Fruit fly (Drosophila melanogaster) whole organism, embryonic: ENCODE measurements around the gene Sdic1.

Experiments
- Bdp1 ChIP-seq: fragments of 200-800 bp; sonication (Bioruptor generic); optimal IDR thresholded peaks from 3 replicates; lab custom pipeline; 2016; ENCODE audit warnings: missing biosample characterization, missing genetic modification characterization
- Bteb2 ChIP-seq: fragments of 200-800 bp; sonication (Bioruptor generic); optimal IDR thresholded peaks from 2 replicates; lab custom pipeline; 2016; ENCODE audit warnings: missing biosample characterization, missing genetic modification characterization
- CG10267 ChIP-seq: fragments of 200-800 bp; sonication (Bioruptor generic); optimal IDR thresholded peaks from 2 replicates; lab custom pipeline; 2018; ENCODE audit warnings: missing biosample characterization, mild to moderate bottlenecking, missing genetic modification characterization, moderate library complexity
- CG10366 ChIP-seq: fragments of 200-800 bp; sonication (Bioruptor generic); IDR thresholded peaks from 2 replicates; pipeline ENCODE4 v1.3.6; 2022; ENCODE audit warnings: missing biosample characterization, missing genetic modification characterization
- CG1233 ChIP-seq: fragments of 200-800 bp; sonication (Bioruptor generic); optimal IDR thresholded peaks from 4 replicates; lab custom pipeline; 2018; ENCODE audit warnings: missing biosample characterization, mild to moderate bottlenecking, missing genetic modification characterization
- CG12942 ChIP-seq: fragments of 200-800 bp; sonication (Bioruptor generic); optimal IDR thresholded peaks from 3 replicates; lab custom pipeline; 2016; ENCODE audit warnings: missing biosample characterization, missing genetic modification characterization
- CG13287 ChIP-seq: fragments of 200-800 bp; sonication (Bioruptor generic); IDR thresholded peaks from 2 replicates; pipeline ENCODE4 v1.3.6; 2022; ENCODE audit warnings: missing biosample characterization, missing genetic modification characterization; ENCODE audit not compliant: partially characterized antibody
- CG13775 ChIP-seq: fragments of 200-800 bp; sonication (Bioruptor generic); optimal IDR thresholded peaks from 3 replicates; lab custom pipeline; 2017; ENCODE audit warnings: missing biosample characterization, mild to moderate bottlenecking, missing genetic modification characterization
- CG14860 ChIP-seq: fragments of 200-800 bp; sonication (Bioruptor generic); IDR thresholded peaks from 3 replicates; pipeline ENCODE4 v1.3.6; 2022; ENCODE audit warnings: missing biosample characterization, missing genetic modification characterization; ENCODE audit not compliant: partially characterized antibody
- CG16815 ChIP-seq: fragments of 200-800 bp; sonication (Bioruptor generic); optimal IDR thresholded peaks from 3 replicates; lab custom pipeline; 2017; ENCODE audit warnings: missing biosample characterization, mild to moderate bottlenecking, missing genetic modification characterization
- CG17359 ChIP-seq: fragments of 200-800 bp; sonication (Bioruptor generic); optimal IDR thresholded peaks from 3 replicates; lab custom pipeline; 2018; ENCODE audit warnings: missing biosample characterization, mild to moderate bottlenecking, missing genetic modification characterization, moderate library complexity
- CG18011 ChIP-seq: fragments of 200-800 bp; sonication (Bioruptor generic); optimal IDR thresholded peaks from 2 replicates; lab custom pipeline; 2017; ENCODE audit warnings: missing biosample characterization, missing genetic modification characterization, mild to moderate bottlenecking, moderate library complexity, missing genotype
- CG18262 ChIP-seq: fragments of 200-800 bp; optimal IDR thresholded peaks from 3 replicates; lab custom pipeline; 2019; ENCODE audit warnings: missing biosample characterization, mild to moderate bottlenecking, missing genetic modification characterization, moderate library complexity
- CG2129 ChIP-seq: fragments of 200-800 bp; sonication (Bioruptor generic); IDR thresholded peaks from 2 replicates; pipeline ENCODE4 v1.3.6; 2022; ENCODE audit warnings: missing biosample characterization, missing genetic modification characterization; ENCODE audit not compliant: partially characterized antibody
- CG2712 ChIP-seq: fragments of 200-800 bp; optimal IDR thresholded peaks from 3 replicates; lab custom pipeline; 2019; ENCODE audit warnings: missing biosample characterization, mild to moderate bottlenecking, missing genetic modification characterization, moderate library complexity
- CG3726 ChIP-seq: fragments of 200-800 bp; sonication (Bioruptor generic); IDR thresholded peaks from 3 replicates; pipeline ENCODE4, ENCODE4 v1.3.6; 2022; ENCODE audit warnings: missing biosample characterization, missing genetic modification characterization
- CG6654 ChIP-seq: fragments of 200-800 bp; sonication (Bioruptor generic); optimal IDR thresholded peaks from 2 replicates; lab custom pipeline; 2017; ENCODE audit warnings: missing biosample characterization, mild to moderate bottlenecking, missing genetic modification characterization
- CG7556 ChIP-seq: fragments of 200-800 bp; sonication (Bioruptor generic); optimal IDR thresholded peaks from 2 replicates; lab custom pipeline; 2017; ENCODE audit warnings: missing biosample characterization, mild to moderate bottlenecking, missing genetic modification characterization
- CG8089 ChIP-seq: fragments of 200-800 bp; sonication (Bioruptor generic); optimal IDR thresholded peaks from 3 replicates; lab custom pipeline; 2016; ENCODE audit warnings: missing biosample characterization, missing genetic modification characterization
- CG8944 ChIP-seq: fragments of 200-800 bp; sonication (Bioruptor generic); optimal IDR thresholded peaks from 3 replicates; lab custom pipeline; 2016; ENCODE audit warnings: missing biosample characterization, missing genetic modification characterization
- CG9817 ChIP-seq: fragments of 200-800 bp; sonication (Bioruptor generic); optimal IDR thresholded peaks from 2 replicates; lab custom pipeline; 2018; ENCODE audit warnings: missing biosample characterization, mild to moderate bottlenecking, missing genetic modification characterization, moderate library complexity
- Dbx ChIP-seq: fragments of 200-800 bp; sonication (Bioruptor generic); IDR thresholded peaks from 3 replicates; pipeline ENCODE4 v1.3.6; 2022; ENCODE audit warnings: missing biosample characterization, missing genetic modification characterization
- Drgx ChIP-seq: fragments of 200-800 bp; sonication (Bioruptor generic); IDR thresholded peaks from 2 replicates; pipeline ENCODE4 v1.3.6; 2022; ENCODE audit warnings: missing biosample characterization, missing genetic modification characterization
- E2f1 ChIP-seq: fragments of 200-800 bp; sonication (Bioruptor generic); IDR thresholded peaks from 2 replicates; pipeline ENCODE4 v1.3.6; 2022; ENCODE audit warnings: missing biosample characterization, missing genetic modification characterization
- ERR ChIP-seq: fragments of 200-800 bp; sonication (Bioruptor generic); optimal IDR thresholded peaks from 2 replicates; lab custom pipeline; 2016; ENCODE audit warnings: missing biosample characterization, missing genetic modification characterization
- H2.0 ChIP-seq: fragments of 200-800 bp; sonication (Bioruptor generic); IDR thresholded peaks from 2 replicates; pipeline ENCODE4 v1.3.6; 2022; ENCODE audit warnings: missing biosample characterization, missing genetic modification characterization
- HLH4C ChIP-seq: fragments of 200-800 bp; sonication (Bioruptor generic); IDR thresholded peaks from 3 replicates; pipeline ENCODE4 v1.3.6; 2022; ENCODE audit warnings: missing biosample characterization, missing genetic modification characterization; ENCODE audit not compliant: partially characterized antibody
- Hey ChIP-seq: fragments of 200-800 bp; sonication (Bioruptor generic); optimal IDR thresholded peaks from 3 replicates; lab custom pipeline; 2018; ENCODE audit warnings: missing biosample characterization, mild to moderate bottlenecking, missing genetic modification characterization
- MESR4 ChIP-seq: fragments of 200-800 bp; sonication (Bioruptor generic); optimal IDR thresholded peaks from 2 replicates; lab custom pipeline; 2018; ENCODE audit warnings: missing biosample characterization, mild to moderate bottlenecking, missing genetic modification characterization, moderate library complexity
- Max ChIP-seq: fragments of 200-800 bp; sonication (Bioruptor generic); optimal IDR thresholded peaks from 2 replicates; lab custom pipeline; 2016; ENCODE audit warnings: missing biosample characterization, mild to moderate bottlenecking, missing genetic modification characterization
- Med ChIP-seq: fragments of 200-800 bp; sonication (Bioruptor generic); peaks from one replicate; lab custom pipeline; 2016; ENCODE audit warnings: missing biosample characterization, missing genetic modification characterization, mild to moderate bottlenecking, inconsistent platforms, moderate library complexity
- Meics ChIP-seq: fragments of 200-800 bp; sonication (Bioruptor generic); optimal IDR thresholded peaks from 2 replicates; lab custom pipeline; 2017; ENCODE audit warnings: missing biosample characterization, mild to moderate bottlenecking, missing genetic modification characterization
- Scr ChIP-seq: fragments of 200-800 bp; sonication (Bioruptor generic); IDR thresholded peaks from 2 replicates; pipeline ENCODE4 v1.3.6; 2022; ENCODE audit warnings: missing biosample characterization, missing genetic modification characterization; ENCODE audit not compliant: partially characterized antibody
- az2 ChIP-seq: fragments of 200-800 bp; sonication (Bioruptor generic); optimal IDR thresholded peaks from 3 replicates; lab custom pipeline; 2016; ENCODE audit warnings: missing biosample characterization, missing genetic modification characterization
- bab2 ChIP-seq: fragments of 200-800 bp; sonication (Bioruptor generic); optimal IDR thresholded peaks from 2 replicates; lab custom pipeline; 2016; ENCODE audit warnings: missing biosample characterization, missing genetic modification characterization
- chinmo ChIP-seq: fragments of 200-800 bp; sonication (Bioruptor generic); IDR thresholded peaks from 4 replicates; pipeline ENCODE4 v1.3.6; 2022; ENCODE audit warnings: missing biosample characterization, missing genetic modification characterization; ENCODE audit not compliant: partially characterized antibody
- cwo ChIP-seq: fragments of 200-800 bp; sonication (Bioruptor generic); optimal IDR thresholded peaks from 3 replicates; lab custom pipeline; 2017; ENCODE audit warnings: missing biosample characterization, missing genetic modification characterization, mild to moderate bottlenecking, moderate library complexity, missing genetic modification reagents
- exex ChIP-seq: fragments of 200-800 bp; sonication (Bioruptor generic); optimal IDR thresholded peaks from 4 replicates; lab custom pipeline; 2018; ENCODE audit warnings: missing biosample characterization, mild to moderate bottlenecking, missing genetic modification characterization, moderate library complexity
- fd102C ChIP-seq: fragments of 200-800 bp; sonication (Bioruptor generic); optimal IDR thresholded peaks from 2 replicates; lab custom pipeline; 2018; ENCODE audit warnings: missing biosample characterization, mild to moderate bottlenecking, missing genetic modification characterization, moderate library complexity
- fru ChIP-seq: fragments of >200 bp; optimal IDR thresholded peaks from 2 replicates; lab custom pipeline; 2017
- gcm ChIP-seq: fragments of 200-800 bp; sonication (Bioruptor generic); optimal IDR thresholded peaks from 2 replicates; lab custom pipeline; 2019; ENCODE audit warnings: missing biosample characterization, mild to moderate bottlenecking, missing genetic modification characterization, moderate library complexity
- insv ChIP-seq, 2 experiments: fragments of 200-800 bp; sonication (Bioruptor generic); optimal IDR thresholded peaks; 3 replicates each; lab custom pipeline; 2016 to 2018; ENCODE audit warnings: missing biosample characterization in 2 of 2, missing genetic modification characterization in 2 of 2
- oc ChIP-seq: fragments of 200-800 bp; sonication (Bioruptor generic); optimal IDR thresholded peaks from 2 replicates; lab custom pipeline; 2018; ENCODE audit warnings: missing biosample characterization, mild to moderate bottlenecking, missing genetic modification characterization, moderate library complexity
- pho ChIP-seq: fragments of 200-800 bp; sonication (Bioruptor generic); optimal IDR thresholded peaks from 2 replicates; lab custom pipeline; 2016; ENCODE audit warnings: missing biosample characterization, missing genetic modification characterization
- prd ChIP-seq, 3 experiments: fragments of >200 bp in 2 of 3; fragments of 200-800 bp in 1 of 3; sonication (Bioruptor generic) in 1 of 3; optimal IDR thresholded peaks in 2 of 3; IDR thresholded peaks in 1 of 3; 2 replicates in 2 of 3; 3 replicates in 1 of 3; pipeline versions ENCODE4 v1.3.6 to Lab custom; 2017 to 2022; ENCODE audit warnings: missing biosample characterization in 1 of 3, missing genetic modification characterization in 1 of 3
- repo ChIP-seq: fragments of 200-800 bp; sonication (Bioruptor generic); optimal IDR thresholded peaks from 2 replicates; lab custom pipeline; 2016; ENCODE audit warnings: missing biosample characterization, missing genetic modification characterization
- scrt ChIP-seq: fragments of 200-800 bp; sonication (Bioruptor generic); optimal IDR thresholded peaks from 2 replicates; lab custom pipeline; 2018; ENCODE audit warnings: missing biosample characterization, mild to moderate bottlenecking, missing genetic modification characterization, moderate library complexity
- trem ChIP-seq: fragments of 200-800 bp; optimal IDR thresholded peaks from 3 replicates; lab custom pipeline; 2019; ENCODE audit warnings: missing biosample characterization, mild to moderate bottlenecking, missing genetic modification characterization, moderate library complexity
- usp ChIP-seq: fragments of >200 bp; optimal IDR thresholded peaks from 2 replicates; lab custom pipeline; 2017; ENCODE audit warnings: missing biosample characterization, missing genetic modification characterization
- zfh1 ChIP-seq: fragments of 200-800 bp; sonication (Bioruptor generic); IDR thresholded peaks from 3 replicates; pipeline ENCODE4 v1.3.6; 2022; ENCODE audit warnings: missing biosample characterization, missing genetic modification characterization

Gene Sdic1

DNA sequence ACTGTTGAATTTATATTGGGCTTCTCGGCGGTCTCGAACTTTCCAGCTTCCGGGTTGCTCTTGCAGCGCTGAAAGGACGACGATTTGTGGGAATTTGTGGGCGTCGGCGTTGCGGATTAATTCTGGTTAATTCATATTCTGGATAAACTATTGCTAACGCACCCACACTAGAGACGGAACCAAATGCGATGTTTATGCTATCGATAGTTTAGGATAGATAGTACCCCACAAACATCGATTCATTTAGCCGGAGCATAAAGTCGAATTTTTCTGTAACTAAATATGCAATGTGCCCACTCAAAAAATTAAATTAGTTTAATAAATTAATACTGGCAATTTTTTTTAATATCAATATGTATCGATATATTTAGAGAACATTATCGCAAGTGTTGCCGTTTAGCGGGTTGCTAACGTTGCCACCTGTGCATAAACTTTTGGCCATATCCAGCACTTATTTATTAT, 18.7 kb downstream of the Sdic1 start, which contains the start of gene Rab35 (continued):
- TF ChIP-seq pho (GFP tag; lab: Kevin White, UChicago) = no peak
- no peak for TF ChIP-seq oc
- TF ChIP-seq chinmo (GFP tag; lab: Robert Waterston, UW) = peak; percentile 72; the same call in 1 of the 4 replicates
- peak; percentile 65 for TF ChIP-seq trem
- no peak for TF ChIP-seq Meics (GFP tag; lab: Kevin White, UChicago)
- peak; percentile 46 for TF ChIP-seq CG17359 (tag; lab: Kevin White, UChicago)
- TF ChIP-seq CG2129 (GFP tag; lab: Robert Waterston, UW) = peak; percentile 94
- TF ChIP-seq MESR4 (GFP tag; lab: Kevin White, UChicago) = peak; percentile 82
- no peak for TF ChIP-seq E2f1 (GFP tag; lab: Robert Waterston, UW)
- no peak for TF ChIP-seq scrt
- no peak for TF ChIP-seq CG16815 (GFP tag; lab: Kevin White, UChicago)
- peak; percentile 41; the same call in 1 of the 3 replicates for TF ChIP-seq Dbx (GFP tag; lab: Robert Waterston, UW)
- no peak for TF ChIP-seq CG8944 (GFP tag; lab: Kevin White, UChicago)
- no peak for TF ChIP-seq CG12942
- TF ChIP-seq az2 (GFP tag; lab: Kevin White, UChicago) = peak; percentile 5
- no peak for TF ChIP-seq Bdp1 (GFP tag; lab: Kevin White, UChicago)
- TF ChIP-seq Scr (GFP tag; lab: Robert Waterston, UW) = peak; percentile 96
- TF ChIP-seq prd (optimal IDR thresholded peaks at IDR 0.05; lab: Kevin White, UChicago) = no peak
- TF ChIP-seq prd (GFP tag; IDR thresholded peaks at IDR 0.05; lab: Robert Waterston, UW) = peak; percentile 38; the same call in 1 of the 3 replicates
- no peak for TF ChIP-seq CG6654 (GFP tag; lab: Kevin White, UChicago)
- no peak for TF ChIP-seq Bteb2 (GFP tag; lab: Kevin White, UChicago)
- no peak for TF ChIP-seq CG18262 (tag; lab: Kevin White, UChicago)
- no peak for TF ChIP-seq fd102C
- TF ChIP-seq CG2712 (tag; lab: Kevin White, UChicago) = peak; percentile 37
- TF ChIP-seq CG1233 (GFP tag; lab: Kevin White, UChicago) = no peak
- no peak for TF ChIP-seq Drgx (GFP tag; lab: Robert Waterston, UW)
- no peak for TF ChIP-seq fru (lab: Kevin White, UChicago)
- no peak for TF ChIP-seq insv (GFP tag; optimal IDR thresholded peaks at IDR 0.05; lab: Kevin White, UChicago)
- TF ChIP-seq CG8089 (GFP tag; lab: Kevin White, UChicago) = no peak
- TF ChIP-seq CG10366 (GFP tag; lab: Robert Waterston, UW) = no peak
- TF ChIP-seq exex (tag; lab: Kevin White, UChicago) = no peak
- TF ChIP-seq usp (GFP tag; lab: Kevin White, UChicago) = no peak
- 0 out of 3 replicates have a peak, but pooled peaks have one; percentile 30 for TF ChIP-seq zfh1 (GFP tag; lab: Robert Waterston, UW)
- peak; percentile 19 for TF ChIP-seq Max (GFP tag; lab: Kevin White, UChicago)
- peak; percentile 93 for TF ChIP-seq CG14860 (GFP tag; lab: Robert Waterston, UW)
- peak; percentile 92 for TF ChIP-seq CG10267
- TF ChIP-seq bab2 (GFP tag; lab: Kevin White, UChicago) = no peak
- no peak for TF ChIP-seq ERR (GFP tag; lab: Kevin White, UChicago)
- TF ChIP-seq Med (GFP tag; lab: Kevin White, UChicago) = peak; percentile 66
- TF ChIP-seq CG3726 = no peak
- no peak for TF ChIP-seq CG13775 (GFP tag; lab: Kevin White, UChicago)
- TF ChIP-seq CG13287 (GFP tag; lab: Robert Waterston, UW) = peak; percentile 93
- TF ChIP-seq HLH4C (GFP tag; lab: Robert Waterston, UW) = peak; percentile 92
- TF ChIP-seq CG9817 = peak; percentile 1
- TF ChIP-seq gcm (GFP tag; lab: Kevin White, UChicago) = no peak
- TF ChIP-seq repo (GFP tag; lab: Kevin White, UChicago) = no peak
- no peak for TF ChIP-seq H2.0
- TF ChIP-seq cwo = no peak
- TF ChIP-seq CG18011 = no peak
- TF ChIP-seq CG7556 (GFP tag; lab: Kevin White, UChicago) = no peak
- TF ChIP-seq Hey = no peak
